Worm (Caenorhabditis elegans) whole organism, L4 larva: ENCODE data around the gene R53.4.

ENCODE experiments used
- R02D3.7 ChIP-seq: fragments of 150-350 bp; sonication (generic microtip); optimal IDR thresholded peaks from 3 replicates; lab custom pipeline; 2014; ENCODE audit warnings: missing biosample characterization, missing genetic modification characterization
- dpl-1 ChIP-seq: fragments of 150-350 bp; optimal IDR thresholded peaks from 2 replicates; lab custom pipeline; 2014; ENCODE audit warnings: missing biosample characterization, missing genetic modification reagents, missing genetic modification characterization
- duxl-1 ChIP-seq: sonication (generic microtip); optimal IDR thresholded peaks from 2 replicates; lab custom pipeline; 2016; ENCODE audit warnings: mild to moderate bottlenecking, missing genetic modification characterization, moderate library complexity, missing compliant biosample characterization; ENCODE audit not compliant: poor library complexity
- nhr-28 ChIP-seq: fragments of 150-350 bp; optimal IDR thresholded peaks from 2 replicates; lab custom pipeline; 2014; ENCODE audit warnings: missing biosample characterization, missing genetic modification characterization
- nhr-76 ChIP-seq: fragments of 150-350 bp; optimal IDR thresholded peaks from 2 replicates; lab custom pipeline; 2014; ENCODE audit warnings: missing biosample characterization, missing genetic modification characterization

DNA sequence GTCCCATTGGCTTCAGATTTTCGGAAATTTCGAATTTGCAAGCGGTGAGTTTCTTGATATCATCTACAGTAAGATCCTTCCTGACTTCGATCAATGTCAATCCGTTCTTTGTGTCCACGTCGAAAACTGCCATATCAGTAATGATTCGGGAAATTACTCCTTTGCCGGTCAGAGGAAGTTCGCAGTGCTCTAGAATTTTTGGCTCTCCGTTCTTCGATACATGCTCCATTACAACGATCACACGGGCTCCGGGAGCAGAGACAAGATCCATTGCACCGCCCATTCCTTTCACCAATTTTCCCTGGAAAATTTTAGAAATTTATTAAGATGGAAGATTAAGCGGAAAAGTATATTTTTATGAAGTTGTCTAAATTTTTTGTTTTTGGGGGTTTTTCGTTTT is 33.3 kb downstream of the R53.4 start:
- TF ChIP-seq duxl-1 (tag; lab: Kevin White, UChicago) (peak; percentile 8), nhr-28 (tag; lab: Kevin White, UChicago) (no peak), nhr-76 (tag; lab: Kevin White, UChicago) (no peak), R02D3.7 (tag; lab: Kevin White, UChicago) (no peak), dpl-1 (GFP tag; lab: Kevin White, UChicago) (no peak)
